Fruit fly (Drosophila melanogaster) whole organism, adult: ENCODE data around the gene Nep1.

ENCODE experiments used
- CG14711 ChIP-seq: fragments of 200-800 bp; sonication (Bioruptor generic); optimal IDR thresholded peaks from 2 replicates; lab custom pipeline; 2018; ENCODE audit warnings: missing biosample characterization, mild to moderate bottlenecking, missing genetic modification characterization, moderate library complexity
- CG1620 ChIP-seq: fragments of 200-800 bp; sonication (Bioruptor generic); optimal IDR thresholded peaks from 2 replicates; lab custom pipeline; 2016; ENCODE audit warnings: missing biosample characterization, missing genetic modification characterization
- Clk ChIP-seq: fragments of 200-800 bp; sonication (Bioruptor generic); optimal IDR thresholded peaks from 2 replicates; lab custom pipeline; 2017; ENCODE audit warnings: missing biosample characterization, missing genetic modification characterization
- ovo ChIP-seq: fragments of 200-800 bp; sonication (Bioruptor generic); optimal IDR thresholded peaks from 2 replicates; lab custom pipeline; 2016; ENCODE audit warnings: missing biosample characterization, missing genetic modification characterization
- tj ChIP-seq: fragments of 200-800 bp; sonication (Bioruptor generic); optimal IDR thresholded peaks from 3 replicates; lab custom pipeline; 2017; ENCODE audit warnings: missing biosample characterization, mild to moderate bottlenecking, missing genetic modification characterization, moderate library complexity

DNA sequence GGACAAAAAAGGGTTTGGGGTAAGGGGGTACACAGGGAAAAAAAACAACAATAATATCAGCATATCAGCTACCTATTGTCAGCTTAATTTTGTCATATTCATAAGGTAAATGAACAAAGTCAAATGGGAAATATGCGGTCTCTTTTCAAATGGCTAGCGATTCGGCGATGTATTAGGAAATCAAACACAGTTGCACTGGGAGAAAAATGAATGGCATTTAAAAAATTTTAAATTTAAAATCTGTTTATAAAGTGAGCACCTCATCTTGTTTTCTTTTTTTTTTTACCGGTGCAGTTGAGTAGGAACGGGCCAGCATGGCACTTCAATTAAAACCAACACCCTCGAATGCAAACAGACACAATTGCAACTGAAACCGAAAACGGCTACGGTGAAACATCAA, 37.0 kb upstream of the Nep1 start:
- TF ChIP-seq tj = no peak
- TF ChIP-seq Clk (GFP tag; lab: Kevin White, UChicago) = no peak
- TF ChIP-seq ovo (GFP tag; lab: Kevin White, UChicago) = no peak
- no peak for TF ChIP-seq CG14711 (tag; lab: Kevin White, UChicago)
- TF ChIP-seq CG1620 (GFP tag; lab: Kevin White, UChicago) = no peak
